Fruit fly (Drosophila melanogaster) whole organism, embryonic: ENCODE results near the gene BckdhA.
A peak's percentile ranks its signal among the peaks of the same experiment; 100 is the strongest.

ENCODE experiments used
- B-H1 ChIP-seq: fragments of 200-800 bp; sonication (Bioruptor generic); IDR thresholded peaks from 3 replicates; pipeline ENCODE4 v1.3.6; 2022; ENCODE audit warnings: missing biosample characterization, missing genetic modification characterization
- Bgb ChIP-seq: fragments of 200-800 bp; sonication (Bioruptor generic); IDR thresholded peaks from 2 replicates; pipeline ENCODE4 v1.3.6; 2022; ENCODE audit warnings: missing biosample characterization, missing genetic modification characterization; ENCODE audit not compliant: partially characterized antibody
- CG11560 ChIP-seq: fragments of 200-800 bp; sonication (Bioruptor generic); IDR thresholded peaks from 3 replicates; pipeline ENCODE4 v1.3.6; 2022; ENCODE audit warnings: missing biosample characterization, missing genetic modification characterization
- CG12299 ChIP-seq: fragments of 200-800 bp; sonication (Bioruptor generic); optimal IDR thresholded peaks from 2 replicates; lab custom pipeline; 2018; ENCODE audit warnings: missing biosample characterization, mild to moderate bottlenecking, missing genetic modification characterization
- CG13296 ChIP-seq: fragments of 200-800 bp; sonication (Bioruptor generic); optimal IDR thresholded peaks from 3 replicates; lab custom pipeline; 2018; ENCODE audit warnings: missing biosample characterization, mild to moderate bottlenecking, missing genetic modification characterization
- CG13624 ChIP-seq: fragments of 200-800 bp; sonication (Bioruptor generic); optimal IDR thresholded peaks from 2 replicates; lab custom pipeline; 2016; ENCODE audit warnings: missing biosample characterization, missing genetic modification characterization
- CG14441 ChIP-seq: fragments of 200-800 bp; sonication (Bioruptor generic); IDR thresholded peaks from 2 replicates; pipeline ENCODE4 v1.3.6; 2022; ENCODE audit warnings: missing biosample characterization, missing genetic modification characterization
- CG14965 ChIP-seq: fragments of 200-800 bp; sonication (Bioruptor generic); optimal IDR thresholded peaks from 2 replicates; lab custom pipeline; 2016; ENCODE audit warnings: missing biosample characterization, missing genetic modification characterization, borderline replicate concordance
- CG16813 ChIP-seq: fragments of 200-800 bp; sonication (Bioruptor generic); IDR thresholded peaks from 3 replicates; pipeline ENCODE4 v1.3.6; 2022; ENCODE audit warnings: missing biosample characterization, missing genetic modification characterization; ENCODE audit not compliant: partially characterized antibody
- CG16863 ChIP-seq: fragments of 200-800 bp; sonication (Bioruptor generic); optimal IDR thresholded peaks from 3 replicates; lab custom pipeline; 2016; ENCODE audit warnings: missing biosample characterization, missing genetic modification characterization
- CG2202 ChIP-seq: fragments of 200-800 bp; sonication (Bioruptor generic); optimal IDR thresholded peaks from 2 replicates; lab custom pipeline; 2018; ENCODE audit warnings: missing biosample characterization, mild to moderate bottlenecking, missing genetic modification characterization
- CG31388 ChIP-seq: fragments of 200-800 bp; sonication (Bioruptor generic); optimal IDR thresholded peaks from 2 replicates; lab custom pipeline; 2016; ENCODE audit warnings: missing biosample characterization, missing genetic modification characterization
- CG31441 ChIP-seq: fragments of 200-800 bp; sonication (Bioruptor generic); IDR thresholded peaks from 2 replicates; pipeline ENCODE4 v1.3.6; 2022; ENCODE audit warnings: missing biosample characterization, missing genetic modification characterization
- CG3407 ChIP-seq: fragments of 200-800 bp; sonication (Bioruptor generic); optimal IDR thresholded peaks from 2 replicates; lab custom pipeline; 2018; ENCODE audit warnings: missing biosample characterization, mild to moderate bottlenecking, missing genetic modification characterization
- CG4360 ChIP-seq: fragments of 200-800 bp; sonication (Bioruptor generic); IDR thresholded peaks from 2 replicates; pipeline ENCODE4 v1.3.6; 2022; ENCODE audit warnings: missing biosample characterization, missing genetic modification characterization
- CG4404 ChIP-seq: fragments of 200-800 bp; sonication (Bioruptor generic); IDR thresholded peaks from 2 replicates; pipeline ENCODE4 v1.3.6; 2022; ENCODE audit warnings: missing biosample characterization, missing genetic modification characterization
- CG5953 ChIP-seq: fragments of 200-800 bp; sonication (Bioruptor generic); IDR thresholded peaks from 2 replicates; pipeline ENCODE4 v1.3.6; 2022; ENCODE audit warnings: missing biosample characterization, missing genetic modification characterization
- CTCF ChIP-seq: fragments of 200-800 bp; sonication (Bioruptor generic); optimal IDR thresholded peaks from 2 replicates; lab custom pipeline; 2017; ENCODE audit warnings: missing biosample characterization, mild to moderate bottlenecking, missing genetic modification characterization, moderate library complexity
- D ChIP-seq, 2 experiments: fragments of 200-800 bp in 1 of 2; fragments of >200 bp in 1 of 2; sonication (Bioruptor generic) in 1 of 2; optimal IDR thresholded peaks; 2 replicates in 1 of 2; 3 replicates in 1 of 2; lab custom pipeline; 2017; ENCODE audit warnings: mild to moderate bottlenecking in 1 of 2, missing biosample characterization in 1 of 2, missing genetic modification characterization in 1 of 2, missing genetic modification reagents in 1 of 2
- D19A ChIP-seq: fragments of 200-800 bp; optimal IDR thresholded peaks from 3 replicates; lab custom pipeline; 2019; ENCODE audit warnings: missing biosample characterization, mild to moderate bottlenecking, missing genetic modification characterization, moderate library complexity
- D19B ChIP-seq: fragments of 200-800 bp; sonication (Bioruptor generic); optimal IDR thresholded peaks from 2 replicates; lab custom pipeline; 2017; ENCODE audit warnings: missing biosample characterization, mild to moderate bottlenecking, missing genetic modification characterization
- Dbx ChIP-seq: fragments of 200-800 bp; sonication (Bioruptor generic); IDR thresholded peaks from 3 replicates; pipeline ENCODE4 v1.3.6; 2022; ENCODE audit warnings: missing biosample characterization, missing genetic modification characterization
- Dip3 ChIP-seq: fragments of 200-800 bp; sonication (Bioruptor generic); optimal IDR thresholded peaks from 3 replicates; lab custom pipeline; 2016; ENCODE audit warnings: missing biosample characterization, missing genetic modification characterization
- Ets65A ChIP-seq: fragments of 200-800 bp; sonication (Bioruptor generic); peaks from one replicate; lab custom pipeline; 2016; ENCODE audit warnings: missing biosample characterization, missing genetic modification characterization
- Fer3 ChIP-seq: fragments of 200-800 bp; sonication (Bioruptor generic); optimal IDR thresholded peaks from 2 replicates; lab custom pipeline; 2018; ENCODE audit warnings: missing biosample characterization, mild to moderate bottlenecking, missing genetic modification characterization, moderate library complexity
- HLHmδ ChIP-seq: fragments of 200-800 bp; sonication (Bioruptor generic); optimal IDR thresholded peaks from 2 replicates; lab custom pipeline; 2018; ENCODE audit warnings: missing biosample characterization, mild to moderate bottlenecking, missing genetic modification characterization, moderate library complexity
- Hr51 ChIP-seq, 2 experiments: fragments of 200-800 bp; sonication (Bioruptor generic); optimal IDR thresholded peaks; 2 replicates in 1 of 2; 3 replicates in 1 of 2; lab custom pipeline; 2016 to 2018; ENCODE audit warnings: missing biosample characterization in 2 of 2, missing genetic modification characterization in 2 of 2, mild to moderate bottlenecking in 1 of 2, moderate library complexity in 1 of 2
- Hsf ChIP-seq: fragments of 200-800 bp; sonication (Bioruptor generic); optimal IDR thresholded peaks from 3 replicates; lab custom pipeline; 2016; ENCODE audit warnings: missing biosample characterization, missing genetic modification characterization
- Lpt ChIP-seq: fragments of >200 bp; optimal IDR thresholded peaks from 2 replicates; lab custom pipeline; 2018; ENCODE audit warnings: missing biosample characterization, missing genetic modification characterization
- Mad ChIP-seq: fragments of 200-800 bp; sonication (Bioruptor generic); optimal IDR thresholded peaks from 2 replicates; lab custom pipeline; 2016; ENCODE audit warnings: missing biosample characterization, missing genetic modification characterization
- Mrtf ChIP-seq: fragments of 200-800 bp; sonication (Bioruptor generic); IDR thresholded peaks from 3 replicates; pipeline ENCODE4 v1.3.6; 2022; ENCODE audit warnings: missing biosample characterization, missing genetic modification characterization
- NC2α ChIP-seq: fragments of 200-800 bp; sonication (Bioruptor generic); optimal IDR thresholded peaks from 2 replicates; lab custom pipeline; 2016; ENCODE audit warnings: missing biosample characterization, missing genetic modification characterization
- Ptx1 ChIP-seq: fragments of 200-800 bp; sonication (Bioruptor generic); IDR thresholded peaks from 2 replicates; pipeline ENCODE4 v1.3.6; 2022; ENCODE audit warnings: missing biosample characterization, missing genetic modification characterization
- Usf ChIP-seq: fragments of 200-800 bp; sonication (Bioruptor generic); optimal IDR thresholded peaks from 2 replicates; lab custom pipeline; 2017; ENCODE audit warnings: missing genotype, missing biosample characterization, missing genetic modification characterization
- Xbp1 ChIP-seq: fragments of 200-800 bp; sonication (Bioruptor generic); optimal IDR thresholded peaks from 3 replicates; lab custom pipeline; 2016; ENCODE audit warnings: missing biosample characterization, mild to moderate bottlenecking, missing genetic modification characterization
- ash1 ChIP-seq: fragments of 200-800 bp; sonication (Bioruptor generic); optimal IDR thresholded peaks from 2 replicates; lab custom pipeline; 2018; ENCODE audit warnings: missing biosample characterization, mild to moderate bottlenecking, missing genetic modification characterization
- crp ChIP-seq, 2 experiments: fragments of 200-800 bp; sonication (Bioruptor generic); optimal IDR thresholded peaks; 2 replicates in 1 of 2; 3 replicates in 1 of 2; lab custom pipeline; 2017; ENCODE audit warnings: missing biosample characterization in 2 of 2, missing genetic modification characterization in 2 of 2, mild to moderate bottlenecking in 1 of 2, moderate library complexity in 1 of 2
- da ChIP-seq: fragments of 200-800 bp; sonication (Bioruptor generic); optimal IDR thresholded peaks from 2 replicates; lab custom pipeline; 2016; ENCODE audit warnings: missing biosample characterization, missing genetic modification characterization
- disco-r ChIP-seq: fragments of 200-800 bp; sonication (Bioruptor generic); optimal IDR thresholded peaks from 2 replicates; lab custom pipeline; 2016; ENCODE audit warnings: missing biosample characterization, missing genetic modification characterization
- eve ChIP-seq, 2 experiments: fragments of >200 bp; optimal IDR thresholded peaks; 2 replicates each; lab custom pipeline; 2017; ENCODE audit warnings: missing biosample characterization in 2 of 2, missing genetic modification characterization in 2 of 2
- gro ChIP-seq: fragments of 200-800 bp; sonication (Bioruptor generic); optimal IDR thresholded peaks from 2 replicates; lab custom pipeline; 2016; ENCODE audit warnings: missing biosample characterization, missing genetic modification characterization
- nmo ChIP-seq: fragments of 200-800 bp; sonication (Bioruptor generic); optimal IDR thresholded peaks from 2 replicates; lab custom pipeline; 2018; ENCODE audit warnings: missing biosample characterization, mild to moderate bottlenecking, missing genetic modification characterization, moderate library complexity
- oc ChIP-seq: fragments of 200-800 bp; sonication (Bioruptor generic); optimal IDR thresholded peaks from 2 replicates; lab custom pipeline; 2018; ENCODE audit warnings: missing biosample characterization, mild to moderate bottlenecking, missing genetic modification characterization, moderate library complexity
- pho ChIP-seq: fragments of 200-800 bp; sonication (Bioruptor generic); optimal IDR thresholded peaks from 2 replicates; lab custom pipeline; 2016; ENCODE audit warnings: missing biosample characterization, missing genetic modification characterization
- pum ChIP-seq: fragments of 200-800 bp; sonication (Bioruptor generic); optimal IDR thresholded peaks from 2 replicates; lab custom pipeline; 2016; ENCODE audit warnings: missing biosample characterization, missing genetic modification characterization
- ssp ChIP-seq: fragments of 200-800 bp; sonication (Bioruptor generic); IDR thresholded peaks from 2 replicates; pipeline ENCODE4 v1.3.6; 2022; ENCODE audit warnings: missing biosample characterization, missing genetic modification characterization
- tx ChIP-seq: fragments of 200-800 bp; sonication (Bioruptor generic); optimal IDR thresholded peaks from 2 replicates; lab custom pipeline; 2016; ENCODE audit warnings: missing biosample characterization, missing genetic modification characterization
- vnd ChIP-seq: fragments of 200-800 bp; sonication (Bioruptor generic); IDR thresholded peaks from 3 replicates; pipeline ENCODE4 v1.3.6; 2022; ENCODE audit warnings: missing biosample characterization, missing genetic modification characterization; ENCODE audit not compliant: partially characterized antibody

The BckdhA gene

dm6 chr3R:9533181-9534124 is 22.1 kb upstream of the BckdhA start (continued):
- TF ChIP-seq CG3407 (GFP tag; lab: Kevin White, UChicago) (peak; percentile 89), Dbx (peak; percentile 82), Mrtf (GFP tag; lab: Robert Waterston, UW) (peak; percentile 83; the same call in 2 of the 3 replicates), CG16813 (no peak), B-H1 (GFP tag; lab: Robert Waterston, UW) (peak; percentile 79), CG13296 (GFP tag; lab: Kevin White, UChicago) (peak; percentile 98), Mad (GFP tag; lab: Kevin White, UChicago) (peak; percentile 92), CG16863 (peak; percentile 90), HLHmδ (GFP tag; lab: Kevin White, UChicago) (peak; percentile 39), Hsf (peak; percentile 96), Fer3 (peak; percentile 89), CG13624 (GFP tag; lab: Kevin White, UChicago) (peak; percentile 83), Lpt (GFP tag; lab: Kevin White, UChicago) (no peak), D19A (tag; lab: Kevin White, UChicago) (peak; percentile 94), CG2202 (tag; lab: Kevin White, UChicago) (peak; percentile 85), Ets65A (GFP tag; lab: Kevin White, UChicago) (peak; percentile 98), ash1 (GFP tag; lab: Kevin White, UChicago) (peak; percentile 33), Usf (GFP tag; lab: Kevin White, UChicago) (peak; percentile 96), CG31388 (GFP tag; lab: Kevin White, UChicago) (peak; percentile 87), NC2α (GFP tag; lab: Kevin White, UChicago) (peak; percentile 75), D (optimal IDR thresholded peaks at IDR 0.05; lab: Kevin White, UChicago) (no peak), D (GFP tag; optimal IDR thresholded peaks at IDR 0.05; lab: Kevin White, UChicago) (peak; percentile 98), CTCF (peak; percentile 71), pum (GFP tag; lab: Kevin White, UChicago) (peak; percentile 91), pho (GFP tag; lab: Kevin White, UChicago) (peak; percentile 95), Xbp1 (GFP tag; lab: Kevin White, UChicago) (peak; percentile 95), ssp (GFP tag; lab: Robert Waterston, UW) (peak; percentile 83), eve (GFP tag; optimal IDR thresholded peaks at IDR 0.05; lab: Kevin White, UChicago) (peak in 1 of 2 experiments; percentile 100), D19B (GFP tag; lab: Kevin White, UChicago) (peak; percentile 94), gro (GFP tag; lab: Kevin White, UChicago) (peak; percentile 92), nmo (GFP tag; lab: Kevin White, UChicago) (peak; percentile 98), Ptx1 (peak; percentile 94), CG4360 (GFP tag; lab: Robert Waterston, UW) (0 out of 2 replicates have a peak, but pooled peaks have one; percentile 41), CG31441 (GFP tag; lab: Robert Waterston, UW) (peak; percentile 96), Dip3 (peak; percentile 93), CG14441 (GFP tag; lab: Robert Waterston, UW) (peak; percentile 77; the same call in 1 of the 2 replicates), CG4404 (GFP tag; lab: Robert Waterston, UW) (peak; percentile 86), CG11560 (peak; percentile 71), CG12299 (peak; percentile 93), CG14965 (GFP tag; lab: Kevin White, UChicago) (no peak), tx (peak; percentile 93), da (GFP tag; lab: Kevin White, UChicago) (peak; percentile 66), oc (tag; lab: Kevin White, UChicago) (peak; percentile 62), Bgb (GFP tag; lab: Robert Waterston, UW) (peak; percentile 23; the same call in 1 of the 2 replicates), Hr51 (GFP tag; optimal IDR thresholded peaks at IDR 0.05; lab: Kevin White, UChicago) (peak; percentile 91 to 98), vnd (GFP tag; lab: Robert Waterston, UW) (0 out of 3 replicates have a peak, but pooled peaks have one; percentile 28), crp (GFP tag; optimal IDR thresholded peaks at IDR 0.05; lab: Kevin White, UChicago) (peak in 1 of 2 experiments; percentile 70), disco-r (peak; percentile 86), CG5953 (GFP tag; lab: Robert Waterston, UW) (peak; percentile 40; the same call in 1 of the 2 replicates)
